Fruit fly (Drosophila melanogaster): Measurements from ENCODE around the gene CG5565.

Gene CG5565

dm6 chr2L:1359690-1360089 lies 4.0 kb upstream of the CG5565 start, which contains the start of gene CG31659:
CG31659 (minus strand) TSS chr2L:1359790.
- no peak for TF ChIP-seq rgr (GFP tag; optimal IDR thresholded peaks at IDR 0.05)
- no peak for TF ChIP-seq tai (GFP tag; optimal IDR thresholded peaks at IDR 0.05)

DNA sequence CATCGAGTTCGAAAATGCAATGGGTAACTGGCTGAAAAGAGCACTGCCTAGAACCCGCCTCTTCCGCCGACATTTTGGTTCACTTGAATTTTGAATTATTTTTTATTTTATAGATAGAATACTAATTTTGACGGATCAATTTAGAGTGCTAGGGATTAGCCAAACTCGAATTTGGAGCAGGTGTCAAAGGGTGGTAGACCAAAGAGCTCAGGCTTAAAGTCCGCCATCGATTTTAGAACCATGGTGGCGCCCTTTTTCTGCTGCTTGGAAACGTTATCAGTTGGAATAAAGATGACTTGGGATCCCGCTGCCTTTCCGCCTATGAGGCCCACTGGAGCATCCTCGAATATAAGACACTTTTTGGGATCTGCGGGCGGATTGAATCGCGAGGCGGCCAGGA lies 905 bp downstream of the CG5565 start, which contains the start of gene CG31924:
CG31924 (minus strand) TSS at position 101 of the 400 bp plus-strand sequence.
- TF ChIP-seq Hr78 (GFP tag; optimal IDR thresholded peaks at IDR 0.05), result no peak
- TF ChIP-seq tai (GFP tag; optimal IDR thresholded peaks at IDR 0.05), result no peak
- TF ChIP-seq foxo (GFP tag; optimal IDR thresholded peaks at IDR 0.05), result no peak
- TF ChIP-seq ey (GFP tag; optimal IDR thresholded peaks at IDR 0.05), result no peak
- TF ChIP-seq Mio (GFP tag; optimal IDR thresholded peaks at IDR 0.05), result no peak
- no peak for TF ChIP-seq brk (GFP tag; optimal IDR thresholded peaks at IDR 0.05)
- TF ChIP-seq h (GFP tag; optimal IDR thresholded peaks at IDR 0.05), result no peak
- TF ChIP-seq sv (GFP tag; optimal IDR thresholded peaks at IDR 0.05), result no peak
- TF ChIP-seq CrebA (GFP tag; optimal IDR thresholded peaks at IDR 0.05; ENCODE audit: borderline replicate concordance), result no peak
- no peak for TF ChIP-seq Rel (GFP tag; optimal IDR thresholded peaks at IDR 0.05)
- no peak for TF ChIP-seq Rel (tag; optimal IDR thresholded peaks at IDR 0.05)
- TF ChIP-seq N (GFP tag; optimal IDR thresholded peaks at IDR 0.05), result no peak
- TF ChIP-seq dl (GFP tag; optimal IDR thresholded peaks at IDR 0.05; ENCODE audit: insufficient read depth in 1 of 2, partially characterized antibody in 2 of 2), result no peak
- no peak for TF ChIP-seq dsf (GFP tag; optimal IDR thresholded peaks at IDR 0.05; ENCODE audit: borderline replicate concordance)
- TF ChIP-seq dmrt93B (GFP tag; optimal IDR thresholded peaks at IDR 0.05), result no peak
- TF ChIP-seq HLH106 (tag; optimal IDR thresholded peaks at IDR 0.05), result no peak
- no peak for TF ChIP-seq br (GFP tag; optimal IDR thresholded peaks at IDR 0.05)
- TF ChIP-seq CG32264 (GFP tag; optimal IDR thresholded peaks at IDR 0.05), result no peak

dm6 chr2L:1354009-1354408 lies 1.7 kb downstream of the CG5565 start, which contains the start of gene CG5561:
CG5561 (minus strand) TSS chr2L:1354109.
- TF ChIP-seq ey (GFP tag; optimal IDR thresholded peaks at IDR 0.05), result no peak
- TF ChIP-seq Abd-B (GFP tag; optimal IDR thresholded peaks at IDR 0.05), result no peak
- no peak for TF ChIP-seq Myc (optimal IDR thresholded peaks at IDR 0.05)
- TF ChIP-seq fru (GFP tag; optimal IDR thresholded peaks at IDR 0.05), result no peak
- TF ChIP-seq Dfd (GFP tag; optimal IDR thresholded peaks at IDR 0.05), result no peak
- no peak for TF ChIP-seq Rel (GFP tag; optimal IDR thresholded peaks at IDR 0.05)
- no peak for TF ChIP-seq Rel (tag; optimal IDR thresholded peaks at IDR 0.05)
- no peak for TF ChIP-seq OdsH (GFP tag; optimal IDR thresholded peaks at IDR 0.05)
- TF ChIP-seq lola (GFP tag; optimal IDR thresholded peaks at IDR 0.05), result no peak
- no peak for TF ChIP-seq dl (GFP tag; optimal IDR thresholded peaks at IDR 0.05; ENCODE audit: insufficient read depth in 1 of 2, partially characterized antibody in 2 of 2)
- TF ChIP-seq psq (GFP tag; optimal IDR thresholded peaks at IDR 0.05), result no peak
- no peak for TF ChIP-seq CrebA (GFP tag; optimal IDR thresholded peaks at IDR 0.05; ENCODE audit: borderline replicate concordance)
- TF ChIP-seq foxo (GFP tag; optimal IDR thresholded peaks at IDR 0.05), result no peak
- TF ChIP-seq Hr83 (GFP tag; optimal IDR thresholded peaks at IDR 0.05; ENCODE audit: poor library complexity, severe bottlenecking), result no peak
- TF ChIP-seq HLH106 (tag; optimal IDR thresholded peaks at IDR 0.05), result no peak
- no peak for TF ChIP-seq Vsx2 (GFP tag; optimal IDR thresholded peaks at IDR 0.05; ENCODE audit: partially characterized antibody)
- no peak for TF ChIP-seq Sp1 (GFP tag; optimal IDR thresholded peaks at IDR 0.05)
- TF ChIP-seq GATAd (GFP tag; optimal IDR thresholded peaks at IDR 0.05), result no peak
- no peak for TF ChIP-seq Hr78 (GFP tag; optimal IDR thresholded peaks at IDR 0.05)
- TF ChIP-seq dsf (GFP tag; optimal IDR thresholded peaks at IDR 0.05; ENCODE audit: borderline replicate concordance), result no peak
- no peak for TF ChIP-seq CG32264 (GFP tag; optimal IDR thresholded peaks at IDR 0.05)

- no peak for TF ChIP-seq usp (GFP tag; optimal IDR thresholded peaks at IDR 0.05)
- TF ChIP-seq fru (GFP tag; optimal IDR thresholded peaks at IDR 0.05), result no peak
- TF ChIP-seq dl (GFP tag; optimal IDR thresholded peaks at IDR 0.05; ENCODE audit: insufficient read depth in 1 of 2, partially characterized antibody in 2 of 2), result no peak
- no peak for TF ChIP-seq br (GFP tag; optimal IDR thresholded peaks at IDR 0.05)
- no peak for TF ChIP-seq Jra (GFP tag; optimal IDR thresholded peaks at IDR 0.05)
- TF ChIP-seq psq (GFP tag; optimal IDR thresholded peaks at IDR 0.05), result no peak
- no peak for TF ChIP-seq Abd-B (GFP tag; optimal IDR thresholded peaks at IDR 0.05)
- TF ChIP-seq jim (GFP tag; optimal IDR thresholded peaks at IDR 0.05), result no peak
- no peak for TF ChIP-seq Dif (GFP tag; optimal IDR thresholded peaks at IDR 0.05; ENCODE audit: partially characterized antibody)
- TF ChIP-seq Rel (GFP tag; optimal IDR thresholded peaks at IDR 0.05), result no peak
- TF ChIP-seq Rel (tag; optimal IDR thresholded peaks at IDR 0.05), result no peak
- no peak for TF ChIP-seq Myc (optimal IDR thresholded peaks at IDR 0.05)
- TF ChIP-seq HLH106 (tag; optimal IDR thresholded peaks at IDR 0.05), result no peak
- TF ChIP-seq CG9705 (GFP tag; optimal IDR thresholded peaks at IDR 0.05), result no peak
- no peak for TF ChIP-seq Hr83 (GFP tag; optimal IDR thresholded peaks at IDR 0.05; ENCODE audit: poor library complexity, severe bottlenecking)
- no peak for TF ChIP-seq h (GFP tag; optimal IDR thresholded peaks at IDR 0.05)
- no peak for TF ChIP-seq tai (GFP tag; optimal IDR thresholded peaks at IDR 0.05)
- TF ChIP-seq brk (GFP tag; optimal IDR thresholded peaks at IDR 0.05), result no peak
- TF ChIP-seq Sp1 (GFP tag; optimal IDR thresholded peaks at IDR 0.05), result no peak
- no peak for TF ChIP-seq ey (GFP tag; optimal IDR thresholded peaks at IDR 0.05)
- TF ChIP-seq sv (GFP tag; optimal IDR thresholded peaks at IDR 0.05), result no peak
These were observed 3.0 kb downstream of the CG5565 start, which contains the start of gene CG5556 for dm6 chr2L:1352768-1353167. CG5556 (minus strand) TSS chr2L:1352868.
